Worm (Caenorhabditis elegans) whole organism, L2 larva: ENCODE data around the gene srw-67.

Experiments
- R02D3.7 ChIP-seq: fragments of 150-350 bp; optimal IDR thresholded peaks from 2 replicates; lab custom pipeline; 2014; ENCODE audit warnings: missing biosample characterization, missing genetic modification characterization
- ama-1 ChIP-seq: fragments of 150-350 bp; optimal IDR thresholded peaks from 2 replicates; lab custom pipeline; 2018; ENCODE audit warnings: inconsistent platforms
- ceh-16 ChIP-seq: fragments of 150-350 bp; optimal IDR thresholded peaks from 2 replicates; lab custom pipeline; 2014; ENCODE audit warnings: missing biosample characterization, missing genetic modification characterization
- elt-3 ChIP-seq: sonication (generic microtip); optimal IDR thresholded peaks from 2 replicates; lab custom pipeline; 2017; ENCODE audit warnings: missing biosample characterization, missing genetic modification characterization
- nhr-129 ChIP-seq: fragments of 150-350 bp; optimal IDR thresholded peaks from 2 replicates; lab custom pipeline; 2014; ENCODE audit warnings: missing biosample characterization, missing genetic modification characterization
- zag-1 ChIP-seq: fragments of 150-350 bp; optimal IDR thresholded peaks from 2 replicates; lab custom pipeline; 2014; ENCODE audit warnings: missing biosample characterization, missing genetic modification characterization
- ztf-11 ChIP-seq: sonication (generic microtip); optimal IDR thresholded peaks from 2 replicates; lab custom pipeline; 2017; ENCODE audit warnings: missing biosample characterization, missing genetic modification characterization

DNA sequence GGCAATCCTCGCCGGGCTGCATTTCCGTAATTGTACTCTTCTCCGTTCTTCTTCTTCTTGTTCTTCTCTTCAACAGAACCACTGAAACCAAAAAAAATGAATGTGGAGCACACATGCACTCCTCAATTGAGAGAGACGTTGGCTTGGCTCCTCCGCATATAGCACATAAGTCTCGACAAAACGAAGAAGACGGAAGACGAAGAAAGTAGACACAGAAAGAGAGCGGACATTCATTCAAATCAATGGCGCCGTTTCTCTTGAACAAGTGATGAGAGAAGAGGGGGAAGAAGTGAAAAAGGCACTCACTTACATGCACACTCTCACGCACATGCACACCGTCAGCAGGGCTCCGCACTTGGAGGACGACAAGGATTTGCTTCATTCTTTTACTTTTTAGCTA, 20.1 kb downstream of the srw-67 start, which contains the start of gene F25E5.9:
- TF ChIP-seq ztf-11 (tag; lab: Kevin White, UChicago), result no peak
- peak; percentile 18 for TF ChIP-seq nhr-129 (tag; lab: Kevin White, UChicago)
- TF ChIP-seq ceh-16, result no peak
- no peak for TF ChIP-seq zag-1 (tag; lab: Kevin White, UChicago)
- no peak for TF ChIP-seq R02D3.7
- no peak for TF ChIP-seq elt-3 (tag; lab: Kevin White, UChicago)
- peak; percentile 51 for TF ChIP-seq ama-1 (lab: Kevin White, UChicago)
